Fruit fly (Drosophila melanogaster) whole organism, embryonic: Measurements from ENCODE around the gene Arf4.

Source experiments
- Asciz ChIP-seq: fragments of 200-800 bp; sonication (Bioruptor generic); optimal IDR thresholded peaks from 2 replicates; lab custom pipeline; 2017; ENCODE audit warnings: missing biosample characterization, mild to moderate bottlenecking, missing genetic modification characterization, missing genetic modification reagents
- Bteb2 ChIP-seq: fragments of 200-800 bp; sonication (Bioruptor generic); optimal IDR thresholded peaks from 2 replicates; lab custom pipeline; 2016; ENCODE audit warnings: missing biosample characterization, missing genetic modification characterization
- CG12769 ChIP-seq: fragments of 200-800 bp; sonication (Bioruptor generic); optimal IDR thresholded peaks from 2 replicates; lab custom pipeline; 2019; ENCODE audit warnings: missing biosample characterization, mild to moderate bottlenecking, missing genetic modification characterization, moderate library complexity
- CG7556 ChIP-seq: fragments of 200-800 bp; sonication (Bioruptor generic); optimal IDR thresholded peaks from 2 replicates; lab custom pipeline; 2017; ENCODE audit warnings: missing biosample characterization, mild to moderate bottlenecking, missing genetic modification characterization
- PHDP ChIP-seq: fragments of 200-800 bp; sonication (Bioruptor generic); optimal IDR thresholded peaks from 3 replicates; lab custom pipeline; 2018; ENCODE audit warnings: missing biosample characterization, mild to moderate bottlenecking, missing genetic modification characterization, moderate library complexity
- Vsx1 ChIP-seq: fragments of 200-800 bp; sonication (Bioruptor generic); optimal IDR thresholded peaks from 2 replicates; lab custom pipeline; 2017; ENCODE audit warnings: missing biosample characterization, mild to moderate bottlenecking, missing genetic modification characterization, missing genetic modification reagents
- corto ChIP-seq: fragments of 200-800 bp; sonication (Bioruptor generic); optimal IDR thresholded peaks from 2 replicates; lab custom pipeline; 2016; ENCODE audit warnings: missing biosample characterization, mild to moderate bottlenecking, missing genetic modification characterization, moderate library complexity
- pb ChIP-seq: fragments of 200-800 bp; sonication (Bioruptor generic); optimal IDR thresholded peaks from 3 replicates; lab custom pipeline; 2016; ENCODE audit warnings: missing biosample characterization, missing genetic modification characterization

DNA sequence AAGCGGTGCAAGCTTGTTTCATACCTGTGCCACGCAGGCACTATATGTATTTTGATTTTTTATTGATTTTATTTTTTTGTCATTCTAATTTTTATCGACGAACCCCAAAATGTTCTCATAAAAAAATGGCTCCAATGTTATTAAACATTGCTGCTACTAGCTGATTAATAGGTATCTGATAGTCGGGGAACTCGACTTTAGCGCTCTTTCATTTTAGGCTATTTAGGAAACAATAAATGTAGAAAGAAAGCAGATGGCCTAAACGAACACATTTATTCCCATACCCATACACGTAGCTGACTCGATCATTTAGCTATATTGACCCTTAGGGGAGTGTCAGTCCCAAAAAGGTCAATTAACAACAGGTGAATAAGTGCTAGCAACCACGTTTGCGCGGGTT, 33.7 kb upstream of the Arf4 start:
- TF ChIP-seq Vsx1 (GFP tag; lab: Kevin White, UChicago): no peak
- no peak for TF ChIP-seq Bteb2 (GFP tag; lab: Kevin White, UChicago)
- no peak for TF ChIP-seq PHDP (tag; lab: Kevin White, UChicago)
- TF ChIP-seq pb (GFP tag; lab: Kevin White, UChicago): no peak
- no peak for TF ChIP-seq corto (GFP tag; lab: Kevin White, UChicago)
- TF ChIP-seq CG7556 (GFP tag; lab: Kevin White, UChicago): no peak
- TF ChIP-seq CG12769: no peak
- no peak for TF ChIP-seq Asciz (GFP tag; lab: Kevin White, UChicago)
